Fruit fly (Drosophila melanogaster): Measurements from ENCODE around the gene Mcm6.

The Mcm6 gene

DNA sequence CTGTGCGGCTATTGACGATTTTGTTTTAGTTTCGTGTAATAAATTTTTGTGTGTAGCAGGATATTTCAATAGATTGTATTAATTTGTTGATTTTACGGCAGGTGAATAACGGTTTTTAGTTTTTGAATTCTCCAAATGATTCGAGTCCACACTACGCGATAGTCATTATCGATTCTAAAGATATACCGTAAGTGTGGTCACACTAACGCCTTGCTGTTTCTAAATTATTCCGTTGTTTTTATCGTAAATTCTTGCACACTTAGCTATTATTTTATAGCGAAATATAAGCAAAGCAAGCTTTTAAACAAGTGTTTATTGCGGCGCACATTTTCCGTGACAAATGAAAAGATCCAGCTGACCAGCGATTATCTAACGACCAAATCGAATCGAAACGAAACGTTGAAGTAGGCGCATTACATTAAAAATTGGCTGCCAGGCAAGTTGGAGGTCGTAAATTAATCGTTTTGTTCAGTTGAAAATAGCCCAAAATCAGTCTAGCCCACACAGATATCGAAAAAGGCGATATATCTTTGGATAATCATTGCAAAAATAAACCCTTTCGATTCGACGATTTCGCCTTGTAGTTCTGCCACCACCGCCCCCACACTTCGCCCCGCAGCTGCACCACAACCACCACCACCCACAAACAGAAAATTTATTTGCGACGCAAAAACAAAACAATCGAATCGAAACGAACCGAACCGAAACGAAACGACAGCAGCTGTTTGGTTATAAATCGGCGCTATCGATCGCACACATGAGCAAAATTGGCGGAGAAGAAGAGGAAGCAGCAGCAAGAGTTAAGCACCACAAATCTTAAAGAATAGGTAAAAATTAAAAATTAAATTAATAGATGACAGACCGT lies 9.7 kb downstream of the Mcm6 start, which contains the start of gene Pink1 (continued):
- TF ChIP-seq ab (GFP tag; optimal IDR thresholded peaks at IDR 0.05) (no peak), CG1647 (GFP tag; optimal IDR thresholded peaks at IDR 0.05) (no peak), CG2199 (GFP tag; IDR thresholded peaks at IDR 0.05) (no peak), h (optimal IDR thresholded peaks at IDR 0.05) (no peak), dm (GFP tag; optimal IDR thresholded peaks at IDR 0.05) (no peak), eve (GFP tag; optimal IDR thresholded peaks at IDR 0.05) (no peak), Pdp1 (GFP tag; optimal IDR thresholded peaks at IDR 0.05) (peak in 1 of 2 experiments; percentile 40), sc (optimal IDR thresholded peaks at IDR 0.05) (no peak), sc (GFP tag; optimal IDR thresholded peaks at IDR 0.05) (no peak), sens-2 (GFP tag; IDR thresholded peaks at IDR 0.05) (no peak), CG8388 (GFP tag; optimal IDR thresholded peaks at IDR 0.05) (no peak), CG10267 (tag; optimal IDR thresholded peaks at IDR 0.05) (no peak), HLHmδ (GFP tag; optimal IDR thresholded peaks at IDR 0.05) (no peak), pum (GFP tag; optimal IDR thresholded peaks at IDR 0.05) (no peak), CG4360 (GFP tag; IDR thresholded peaks at IDR 0.05) (no peak), CG16863 (GFP tag; optimal IDR thresholded peaks at IDR 0.05) (no peak), CG11695 (GFP tag; IDR thresholded peaks at IDR 0.05) (no peak), Neu2 (GFP tag; optimal IDR thresholded peaks at IDR 0.05; ENCODE audit: borderline replicate concordance) (no peak), CG30431 (GFP tag; optimal IDR thresholded peaks at IDR 0.05) (no peak), bsh (GFP tag; optimal IDR thresholded peaks at IDR 0.05) (no peak), nmo (GFP tag; optimal IDR thresholded peaks at IDR 0.05) (no peak), CG10274 (GFP tag; optimal IDR thresholded peaks at IDR 0.05) (no peak), CG11504 (tag; optimal IDR thresholded peaks at IDR 0.05) (no peak), TFAM (GFP tag; optimal IDR thresholded peaks at IDR 0.05) (no peak), CG15269 (tag; optimal IDR thresholded peaks at IDR 0.05) (no peak), onecut (GFP tag; IDR thresholded peaks at IDR 0.05) (peak; percentile 44; the same call in 1 of the 2 replicates), unc-4 (GFP tag; IDR thresholded peaks at IDR 0.05; ENCODE audit: partially characterized antibody) (no peak; the same call in 1 of the 2 replicates), CG12155 (GFP tag; optimal IDR thresholded peaks at IDR 0.05) (no peak), D19A (tag; optimal IDR thresholded peaks at IDR 0.05) (no peak), sqz (GFP tag; optimal IDR thresholded peaks at IDR 0.05) (no peak), CG15011 (GFP tag; optimal IDR thresholded peaks at IDR 0.05) (no peak), Hsf (GFP tag; optimal IDR thresholded peaks at IDR 0.05) (no peak), CG8089 (GFP tag; optimal IDR thresholded peaks at IDR 0.05) (no peak), CG10462 (GFP tag; optimal IDR thresholded peaks at IDR 0.05) (no peak), br (optimal IDR thresholded peaks at IDR 0.05) (no peak), ash1 (GFP tag; optimal IDR thresholded peaks at IDR 0.05) (no peak), jing (GFP tag; optimal IDR thresholded peaks at IDR 0.05) (no peak), CG4328 (GFP tag; optimal IDR thresholded peaks at IDR 0.05) (no peak), CG17612 (GFP tag; IDR thresholded peaks at IDR 0.05) (no peak), Ptx1 (GFP tag; IDR thresholded peaks at IDR 0.05) (no peak), mirr (GFP tag; optimal IDR thresholded peaks at IDR 0.05) (no peak), CG2129 (GFP tag; IDR thresholded peaks at IDR 0.05; ENCODE audit: partially characterized antibody) (no peak), Jarid2 (GFP tag; optimal IDR thresholded peaks at IDR 0.05) (no peak), CG6175 (GFP tag; IDR thresholded peaks at IDR 0.05) (no peak), Eip74EF (GFP tag; optimal IDR thresholded peaks at IDR 0.05) (no peak), YL-1 (GFP tag; optimal IDR thresholded peaks at IDR 0.05) (peak; percentile 70), nom (GFP tag; optimal IDR thresholded peaks at IDR 0.05) (peak; percentile 30)
